Worm (Caenorhabditis elegans): ENCODE results near the gene srt-11.

Gene srt-11

ce11 chrII:14812231-14812630 is 6.4 kb downstream of the srt-11 start, which contains the start of gene osta-3:
Gene osta-3, plus strand, starts transcription at chrII:14812531.
- TF ChIP-seq mab-5 (tag; optimal IDR thresholded peaks at IDR 0.05) (no peak), sem-4 (tag; optimal IDR thresholded peaks at IDR 0.05) (no peak), unc-62 (GFP tag; optimal IDR thresholded peaks at IDR 0.05) (no peak), zag-1 (tag; optimal IDR thresholded peaks at IDR 0.05) (no peak)

ce11 chrII:14812661-14813060 is 6.9 kb downstream of the srt-11 start:
- peak; percentile 22 for TF ChIP-seq gmeb-1 (tag; optimal IDR thresholded peaks at IDR 0.05)
- no peak for TF ChIP-seq blmp-1 (tag; optimal IDR thresholded peaks at IDR 0.05; ENCODE audit: insufficient read depth)
- peak; percentile 95 for TF ChIP-seq fos-1 (tag; optimal IDR thresholded peaks at IDR 0.05)
- no peak for TF ChIP-seq sem-4 (tag; optimal IDR thresholded peaks at IDR 0.05)
- TF ChIP-seq sma-9 (GFP tag; optimal IDR thresholded peaks at IDR 0.05) = peak; percentile 50
- no peak for TF ChIP-seq sma-9 (tag; optimal IDR thresholded peaks at IDR 0.05)

- no peak for TF ChIP-seq nhr-23 (tag; optimal IDR thresholded peaks at IDR 0.05)
- no peak for TF ChIP-seq mbf-1 (tag; optimal IDR thresholded peaks at IDR 0.05)
- no peak for TF ChIP-seq egl-27 (tag; optimal IDR thresholded peaks at IDR 0.05)
These were observed 7.3 kb downstream of the srt-11 start for ce11 chrII:14813106-14813505.

- TF ChIP-seq zag-1 (tag; optimal IDR thresholded peaks at IDR 0.05) = peak; percentile 26
- TF ChIP-seq nhr-21 (tag; optimal IDR thresholded peaks at IDR 0.05) = peak; percentile 61
- no peak for TF ChIP-seq unc-39 (tag; optimal IDR thresholded peaks at IDR 0.05)
- no peak for TF ChIP-seq dmd-4 (tag; optimal IDR thresholded peaks at IDR 0.05)
- peak; percentile 47 to 86 for TF ChIP-seq lsy-2 (tag; optimal IDR thresholded peaks at IDR 0.05)
- peak; percentile 26 for TF ChIP-seq F13H6.1 (tag; optimal IDR thresholded peaks at IDR 0.05)
- no peak for TF ChIP-seq Y55F3AM.14 (GFP tag; optimal IDR thresholded peaks at IDR 0.05)
- TF ChIP-seq sma-9 (GFP tag; optimal IDR thresholded peaks at IDR 0.05) = peak; percentile 39
- no peak for TF ChIP-seq sma-9 (tag; optimal IDR thresholded peaks at IDR 0.05)
- TF ChIP-seq fos-1 (tag; optimal IDR thresholded peaks at IDR 0.05) = peak; percentile 27
- TF ChIP-seq nhr-6 (tag; optimal IDR thresholded peaks at IDR 0.05) = peak; percentile 36
- TF ChIP-seq aly-2 (tag; optimal IDR thresholded peaks at IDR 0.05) = no peak
- TF ChIP-seq lin-11 (tag; optimal IDR thresholded peaks at IDR 0.05) = peak; percentile 46
- peak; percentile 52 for TF ChIP-seq lin-13 (GFP tag; optimal IDR thresholded peaks at IDR 0.05)
- peak; percentile 95 for TF ChIP-seq unc-55 (GFP tag; optimal IDR thresholded peaks at IDR 0.05)
- peak; percentile 70 for TF ChIP-seq nhr-129 (tag; optimal IDR thresholded peaks at IDR 0.05)
- no peak for TF ChIP-seq skn-1 (tag; optimal IDR thresholded peaks at IDR 0.05)
- TF ChIP-seq sma-3 (GFP tag; optimal IDR thresholded peaks at IDR 0.05) = peak; percentile 35
- TF ChIP-seq gmeb-1 (tag; optimal IDR thresholded peaks at IDR 0.05) = peak; percentile 88
- TF ChIP-seq lin-39 (tag; optimal IDR thresholded peaks at IDR 0.05) = no peak
- no peak for TF ChIP-seq alr-1 (tag; optimal IDR thresholded peaks at IDR 0.05)
- TF ChIP-seq unc-62 (GFP tag; optimal IDR thresholded peaks at IDR 0.05) = no peak
- peak; percentile 62 for TF ChIP-seq nhr-25 (tag; optimal IDR thresholded peaks at IDR 0.05)
- no peak for TF ChIP-seq ztf-1 (GFP tag; conservative IDR thresholded peaks at IDR 0.05)
- peak; percentile 7 for TF ChIP-seq ama-1 (optimal IDR thresholded peaks at IDR 0.05)
- TF ChIP-seq sem-4 (tag; optimal IDR thresholded peaks at IDR 0.05) = peak; percentile 36
- TF ChIP-seq ztf-11 (tag; optimal IDR thresholded peaks at IDR 0.05) = no peak
- peak; percentile 23 for TF ChIP-seq mab-5 (tag; optimal IDR thresholded peaks at IDR 0.05)
- no peak for TF ChIP-seq nhr-237 (tag; optimal IDR thresholded peaks at IDR 0.05)
- TF ChIP-seq crh-2 (tag; optimal IDR thresholded peaks at IDR 0.05) = peak; percentile 73
- peak; percentile 80 for TF ChIP-seq C34F6.9 (tag; optimal IDR thresholded peaks at IDR 0.05)
- TF ChIP-seq snpc-4 (tag; optimal IDR thresholded peaks at IDR 0.05) = peak; percentile 77
- TF ChIP-seq ztf-4 (tag; optimal IDR thresholded peaks at IDR 0.05) = peak; percentile 48
- TF ChIP-seq blmp-1 (tag; optimal IDR thresholded peaks at IDR 0.05; ENCODE audit: insufficient read depth) = peak; percentile 21
- TF ChIP-seq nhr-77 (tag; optimal IDR thresholded peaks at IDR 0.05) = no peak
These were observed 9.2 kb downstream of the srt-11 start, which contains the start of gene W01D2.1 for ce11 chrII:14814894-14815568. Gene W01D2.1, plus strand, starts transcription at chrII:14815518.

Data from whole organism, L2 larva.